Worm (Caenorhabditis elegans): ENCODE results near the gene rig-1.
A peak's percentile ranks its signal among the peaks of the same experiment; 100 is the strongest.

The rig-1 gene

ce11 chrX:8623840-8624591 is 36.4 kb upstream of the rig-1 start (continued):
- TF ChIP-seq nhr-76 (tag; optimal IDR thresholded peaks at IDR 0.05) (no peak), tra-1 (GFP tag; IDR thresholded peaks at IDR 0.05) (peak; percentile 70), Y48G9A.11 (GFP tag; IDR thresholded peaks at IDR 0.05) (no peak), ZK546.5 (tag; optimal IDR thresholded peaks at IDR 0.05) (no peak), T20F7.1 (GFP tag; optimal IDR thresholded peaks at IDR 0.05) (peak; percentile 44), F37D6.2 (tag; optimal IDR thresholded peaks at IDR 0.05) (peak; percentile 1), D1046.2 (GFP tag; IDR thresholded peaks at IDR 0.05) (peak; percentile 59; the same call in 1 of the 2 replicates), sdz-12 (GFP tag; optimal IDR thresholded peaks at IDR 0.05) (peak; percentile 15), nhr-48 (tag; optimal IDR thresholded peaks at IDR 0.05) (peak; percentile 12), lin-13 (GFP tag; optimal IDR thresholded peaks at IDR 0.05) (peak; percentile 44), ztf-11 (tag; optimal IDR thresholded peaks at IDR 0.05) (no peak), nhr-11 (tag; optimal IDR thresholded peaks at IDR 0.05) (no peak), dmd-9 (GFP tag; IDR thresholded peaks at IDR 0.05) (no peak), hif-1 (tag; optimal IDR thresholded peaks at IDR 0.05) (no peak), vab-7 (GFP tag; IDR thresholded peaks at IDR 0.05) (peak; percentile 58), ZK337.2 (GFP tag; IDR thresholded peaks at IDR 0.05) (no peak), lin-29 (GFP tag; IDR thresholded peaks at IDR 0.05) (no peak), nhr-6 (tag; optimal IDR thresholded peaks at IDR 0.05) (peak; percentile 5), madf-9 (GFP tag; conservative IDR thresholded peaks at IDR 0.05) (peak; percentile 52), dmd-8 (GFP tag; IDR thresholded peaks at IDR 0.05) (peak; percentile 60; the same call in 1 of the 2 replicates), daf-16 (GFP tag; optimal IDR thresholded peaks at IDR 0.05) (peak; percentile 8 to 46), daf-16 (tag; optimal IDR thresholded peaks at IDR 0.05) (peak; percentile 67), gei-8 (GFP tag; optimal IDR thresholded peaks at IDR 0.05) (no peak), unc-39 (tag; optimal IDR thresholded peaks at IDR 0.05) (no peak), hlh-30 (tag; optimal IDR thresholded peaks at IDR 0.05; ENCODE audit: insufficient read depth) (peak; percentile 37), dpl-1 (GFP tag; optimal IDR thresholded peaks at IDR 0.05) (peak; percentile 3), mes-2 (tag; optimal IDR thresholded peaks at IDR 0.05; ENCODE audit: poor library complexity, severe bottlenecking) (no peak), ceh-82 (tag; optimal IDR thresholded peaks at IDR 0.05) (no peak), lin-38 (GFP tag; IDR thresholded peaks at IDR 0.05) (peak; percentile 79), T26A8.4 (GFP tag; IDR thresholded peaks at IDR 0.05) (peak; percentile 89), fkh-10 (GFP tag; optimal IDR thresholded peaks at IDR 0.05) (no peak), daf-19 (GFP tag; conservative IDR thresholded peaks at IDR 0.05) (peak; percentile 72; the same call in 1 of the 2 replicates), egl-43 (GFP tag; IDR thresholded peaks at IDR 0.05) (peak; percentile 89), zfp-2 (tag; optimal IDR thresholded peaks at IDR 0.05) (no peak), ceh-20 (GFP tag; IDR thresholded peaks at IDR 0.05) (0 out of 2 replicates have a peak, but pooled peaks have one; percentile 40), R02D3.7 (tag; optimal IDR thresholded peaks at IDR 0.05) (no peak), ama-1 (optimal IDR thresholded peaks at IDR 0.05) (no peak), ctbp-1 (GFP tag; IDR thresholded peaks at IDR 0.05) (peak; percentile 67), aha-1 (tag) (peak; percentile 99), ces-1 (GFP tag; optimal IDR thresholded peaks at IDR 0.05) (no peak), fos-1 (tag; optimal IDR thresholded peaks at IDR 0.05) (no peak), nhr-237 (tag; optimal IDR thresholded peaks at IDR 0.05) (no peak), unc-130 (GFP tag; optimal IDR thresholded peaks at IDR 0.05) (peak; percentile 2), ceh-44 (GFP tag; IDR thresholded peaks at IDR 0.05) (peak; percentile 36; the same call in 1 of the 2 replicates), zip-11 (GFP tag; IDR thresholded peaks at IDR 0.05) (peak; percentile 83), F49E8.2 (tag; optimal IDR thresholded peaks at IDR 0.05; ENCODE audit: borderline replicate concordance) (peak; percentile 32), dmd-6 (GFP tag; IDR thresholded peaks at IDR 0.05) (peak; percentile 34), nhr-42 (GFP tag; IDR thresholded peaks at IDR 0.05) (0 out of 2 replicates have a peak, but pooled peaks have one; percentile 11), hlh-11 (tag; optimal IDR thresholded peaks at IDR 0.05) (peak; percentile 44), zag-1 (tag; optimal IDR thresholded peaks at IDR 0.05) (no peak), zip-2 (tag; optimal IDR thresholded peaks at IDR 0.05) (peak; percentile 24)
